Worm (Caenorhabditis elegans): ENCODE data around the gene DC2.5.

Gene DC2.5

DNA sequence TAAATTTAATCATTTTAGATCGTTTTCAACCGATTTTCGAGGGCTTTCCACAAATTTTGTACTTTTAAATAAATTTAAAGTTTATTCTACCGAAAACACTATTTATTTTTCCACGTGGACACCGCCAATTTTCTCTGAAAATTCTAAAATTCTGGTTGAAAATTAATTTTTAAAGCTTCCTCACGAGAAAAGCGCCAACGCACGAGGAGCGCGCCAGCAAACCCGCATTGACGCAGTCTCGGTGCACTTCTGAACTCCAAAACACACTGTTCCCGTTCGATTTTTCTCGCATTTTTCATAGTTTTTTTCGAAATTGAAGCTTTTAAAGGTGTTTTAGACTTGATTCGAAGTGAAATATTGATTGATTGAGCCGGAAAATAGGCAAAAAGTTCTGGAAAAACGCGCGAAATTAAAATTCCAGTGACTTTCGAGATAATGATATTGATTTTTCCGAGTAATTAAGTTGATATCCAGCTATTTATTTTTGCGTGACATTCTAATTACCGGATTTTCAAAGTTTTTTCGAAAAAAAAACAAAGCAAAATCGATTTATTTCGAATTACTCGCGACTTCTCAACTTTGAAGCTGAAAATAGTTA, 35.6 kb downstream of the DC2.5 start, which contains the start of gene cul-3 (continued):
- no peak for TF ChIP-seq nhr-25 (tag; optimal IDR thresholded peaks at IDR 0.05; ENCODE audit: borderline replicate concordance, insufficient read depth)
- no peak for TF ChIP-seq ceh-28 (tag; optimal IDR thresholded peaks at IDR 0.05)
- no peak for TF ChIP-seq nhr-28 (tag; optimal IDR thresholded peaks at IDR 0.05)
- TF ChIP-seq F26F4.8 (GFP tag; conservative IDR thresholded peaks at IDR 0.05), result no peak
- TF ChIP-seq mdt-29 (GFP tag; IDR thresholded peaks at IDR 0.05), result no peak
- TF ChIP-seq T26A8.4 (GFP tag; IDR thresholded peaks at IDR 0.05), result peak; percentile 49; the same call in 1 of the 2 replicates
- TF ChIP-seq lin-38 (GFP tag; IDR thresholded peaks at IDR 0.05), result peak; percentile 68
- TF ChIP-seq mes-2 (tag; optimal IDR thresholded peaks at IDR 0.05; ENCODE audit: poor library complexity, severe bottlenecking), result no peak
- TF ChIP-seq nhr-77 (tag; optimal IDR thresholded peaks at IDR 0.05), result peak; percentile 31
- peak; percentile 57; the same call in 1 of the 2 replicates for TF ChIP-seq hmg-1.1 (GFP tag; IDR thresholded peaks at IDR 0.05)
- TF ChIP-seq F44E2.7 (GFP tag; IDR thresholded peaks at IDR 0.05), result no peak
- TF ChIP-seq ces-1 (GFP tag; optimal IDR thresholded peaks at IDR 0.05), result no peak
- TF ChIP-seq madf-5 (GFP tag; IDR thresholded peaks at IDR 0.05), result no peak
- TF ChIP-seq lin-29 (GFP tag; IDR thresholded peaks at IDR 0.05), result no peak
- TF ChIP-seq T20F7.1 (GFP tag; optimal IDR thresholded peaks at IDR 0.05), result no peak
- no peak for TF ChIP-seq Y105C5A.15 (GFP tag; IDR thresholded peaks at IDR 0.05)
- no peak for TF ChIP-seq ZK337.2 (GFP tag; IDR thresholded peaks at IDR 0.05)
- TF ChIP-seq zfp-3 (GFP tag; conservative IDR thresholded peaks at IDR 0.05), result no peak
- no peak for TF ChIP-seq daf-16 (GFP tag; optimal IDR thresholded peaks at IDR 0.05)
- peak; percentile 11 for TF ChIP-seq daf-16 (tag; optimal IDR thresholded peaks at IDR 0.05)
- no peak for TF ChIP-seq ztf-11 (tag; optimal IDR thresholded peaks at IDR 0.05)
- TF ChIP-seq unc-39 (tag; optimal IDR thresholded peaks at IDR 0.05), result no peak
- TF ChIP-seq egl-27 (tag; optimal IDR thresholded peaks at IDR 0.05), result no peak
- TF ChIP-seq fos-1 (tag; optimal IDR thresholded peaks at IDR 0.05), result no peak
- no peak for TF ChIP-seq mxl-3 (GFP tag; optimal IDR thresholded peaks at IDR 0.05)
- peak; percentile 45 for TF ChIP-seq duxl-1 (tag; optimal IDR thresholded peaks at IDR 0.05; ENCODE audit: poor library complexity)
- TF ChIP-seq ZK546.5 (tag; optimal IDR thresholded peaks at IDR 0.05), result no peak
- peak; percentile 32 for TF ChIP-seq nhr-102 (tag; optimal IDR thresholded peaks at IDR 0.05)
- no peak for TF ChIP-seq Y48G9A.11 (GFP tag; IDR thresholded peaks at IDR 0.05)
- TF ChIP-seq nhr-111 (GFP tag; optimal IDR thresholded peaks at IDR 0.05), result no peak
- TF ChIP-seq spr-3 (GFP tag; optimal IDR thresholded peaks at IDR 0.05), result no peak
- TF ChIP-seq nhr-237 (tag; optimal IDR thresholded peaks at IDR 0.05), result no peak
- TF ChIP-seq nhr-48 (tag; optimal IDR thresholded peaks at IDR 0.05), result no peak
- TF ChIP-seq mxl-2 (GFP tag; conservative IDR thresholded peaks at IDR 0.05), result no peak
- TF ChIP-seq rbr-2 (tag; optimal IDR thresholded peaks at IDR 0.05), result peak; percentile 42
- no peak for TF ChIP-seq nhr-76 (tag; optimal IDR thresholded peaks at IDR 0.05)
- no peak for TF ChIP-seq F10B5.3 (tag; optimal IDR thresholded peaks at IDR 0.05)
- TF ChIP-seq hlh-30 (tag; optimal IDR thresholded peaks at IDR 0.05; ENCODE audit: insufficient read depth), result peak; percentile 25
- TF ChIP-seq daf-12 (tag; optimal IDR thresholded peaks at IDR 0.05), result no peak
- no peak for TF ChIP-seq ceh-62 (tag; optimal IDR thresholded peaks at IDR 0.05)
- no peak for TF ChIP-seq sdz-12 (GFP tag; optimal IDR thresholded peaks at IDR 0.05)
- peak; percentile 39 for TF ChIP-seq nhr-6 (tag; optimal IDR thresholded peaks at IDR 0.05)
- no peak for TF ChIP-seq fkh-10 (GFP tag; optimal IDR thresholded peaks at IDR 0.05)
- TF ChIP-seq mep-1 (tag; optimal IDR thresholded peaks at IDR 0.05), result peak; percentile 59
- TF ChIP-seq snpc-1.2 (GFP tag; IDR thresholded peaks at IDR 0.05), result no peak
- TF ChIP-seq dmd-8 (GFP tag; IDR thresholded peaks at IDR 0.05), result no peak
- no peak for TF ChIP-seq lir-3 (tag; optimal IDR thresholded peaks at IDR 0.05)
- no peak for TF ChIP-seq attf-4 (tag; optimal IDR thresholded peaks at IDR 0.05)
- TF ChIP-seq daf-8 (GFP tag; IDR thresholded peaks at IDR 0.05), result no peak
- no peak for TF ChIP-seq tra-1 (GFP tag; IDR thresholded peaks at IDR 0.05)
- no peak for TF ChIP-seq lin-1 (GFP tag; IDR thresholded peaks at IDR 0.05)
- TF ChIP-seq nhr-10 (tag; optimal IDR thresholded peaks at IDR 0.05), result no peak

All from whole organism, L4 larva.